In genomic region chrX:2585055-2585715, dm6 we compare ENCODE assay signal across 3 fruit fly cellular contexts.
TF ChIP-seq lines count a peak whose summit lies in the region.

TSS of gene CG13760 (minus strand) at chrX:2585699.

- no peak for TF ChIP-seq CTCF in whole organism, embryonic (GFP tag; optimal IDR thresholded peaks at IDR 0.05; lab: Kevin White, UChicago)

TF ChIP-seq in whole organism, adult, 20 proteins besides CTCF, POLR2A, EP300 and RAD21:
- TF ChIP-seq Mnt (GFP tag; optimal IDR thresholded peaks at IDR 0.05; lab: Kevin White, UChicago) = no peak
- no peak for TF ChIP-seq Hr96 (GFP tag; optimal IDR thresholded peaks at IDR 0.05; lab: Kevin White, UChicago)
- TF ChIP-seq toe (GFP tag; optimal IDR thresholded peaks at IDR 0.05; lab: Kevin White, UChicago) = peak; percentile 13

TF ChIP-seq in whole organism, embryonic, 481 proteins besides CTCF, POLR2A, EP300 and RAD21 (continues in another document):
- TF ChIP-seq Bteb2 (GFP tag; optimal IDR thresholded peaks at IDR 0.05; lab: Kevin White, UChicago) (no peak), Med (GFP tag; lab: Kevin White, UChicago) (peak; percentile 46), CG8281 (tag; optimal IDR thresholded peaks at IDR 0.05; lab: Kevin White, UChicago) (no peak), CG30431 (GFP tag; optimal IDR thresholded peaks at IDR 0.05; lab: Kevin White, UChicago) (no peak), pfk (GFP tag; optimal IDR thresholded peaks at IDR 0.05; lab: Kevin White, UChicago) (no peak), lov (optimal IDR thresholded peaks at IDR 0.05; lab: Kevin White, UChicago) (no peak), lov (GFP tag; IDR thresholded peaks at IDR 0.05; lab: Robert Waterston, UW) (no peak), CG1602 (GFP tag; optimal IDR thresholded peaks at IDR 0.05; lab: Kevin White, UChicago) (peak; percentile 2), CG4424 (GFP tag; optimal IDR thresholded peaks at IDR 0.05; lab: Kevin White, UChicago) (peak; percentile 14), CG11504 (tag; optimal IDR thresholded peaks at IDR 0.05; lab: Kevin White, UChicago) (peak; percentile 6), CG8359 (GFP tag; optimal IDR thresholded peaks at IDR 0.05; lab: Kevin White, UChicago; ENCODE audit: borderline replicate concordance) (no peak), CG7556 (GFP tag; optimal IDR thresholded peaks at IDR 0.05; lab: Kevin White, UChicago) (no peak), CG3847 (GFP tag; IDR thresholded peaks at IDR 0.05; lab: Robert Waterston, UW) (0 out of 2 replicates have a peak, but pooled peaks have one; percentile 38), CG11696 (GFP tag; IDR thresholded peaks at IDR 0.05; lab: Robert Waterston, UW) (no peak), MBD-R2 (GFP tag; IDR thresholded peaks at IDR 0.05; lab: Robert Waterston, UW) (peak; percentile 55), CG15601 (tag; optimal IDR thresholded peaks at IDR 0.05; lab: Kevin White, UChicago) (no peak), da (GFP tag; optimal IDR thresholded peaks at IDR 0.05; lab: Kevin White, UChicago) (no peak), Elba2 (GFP tag; optimal IDR thresholded peaks at IDR 0.05; lab: Kevin White, UChicago) (peak; percentile 56), Chrac-16 (GFP tag; optimal IDR thresholded peaks at IDR 0.05; lab: Kevin White, UChicago) (no peak), E2f1 (GFP tag; IDR thresholded peaks at IDR 0.05; lab: Robert Waterston, UW) (no peak), amos (GFP tag; IDR thresholded peaks at IDR 0.05; lab: Robert Waterston, UW; ENCODE audit: partially characterized antibody) (peak; percentile 13; the same call in 1 of the 2 replicates), gsb-n (tag; optimal IDR thresholded peaks at IDR 0.05; lab: Kevin White, UChicago) (no peak), tio (GFP tag; optimal IDR thresholded peaks at IDR 0.05; lab: Kevin White, UChicago) (no peak), CG16779 (GFP tag; IDR thresholded peaks at IDR 0.05; lab: Robert Waterston, UW) (no peak), phol (tag; optimal IDR thresholded peaks at IDR 0.05; lab: Kevin White, UChicago) (peak; percentile 63), CG12155 (GFP tag; optimal IDR thresholded peaks at IDR 0.05; lab: Kevin White, UChicago) (peak; percentile 0), pho (GFP tag; optimal IDR thresholded peaks at IDR 0.05; lab: Kevin White, UChicago) (no peak), HLH4C (GFP tag; IDR thresholded peaks at IDR 0.05; lab: Robert Waterston, UW; ENCODE audit: partially characterized antibody) (0 out of 3 replicates have a peak, but pooled peaks have one; percentile 8), trem (tag; optimal IDR thresholded peaks at IDR 0.05; lab: Kevin White, UChicago) (peak; percentile 71), pzg (GFP tag; optimal IDR thresholded peaks at IDR 0.05; lab: Kevin White, UChicago) (peak; percentile 20), crp (GFP tag; optimal IDR thresholded peaks at IDR 0.05; lab: Kevin White, UChicago) (no peak), Abd-B (GFP tag; optimal IDR thresholded peaks at IDR 0.05; lab: Kevin White, UChicago) (no peak), CG30403 (GFP tag; optimal IDR thresholded peaks at IDR 0.05; lab: Kevin White, UChicago) (no peak), ranshi (GFP tag; IDR thresholded peaks at IDR 0.05; lab: Robert Waterston, UW) (no peak), ATbp (GFP tag; optimal IDR thresholded peaks at IDR 0.05; lab: Kevin White, UChicago) (no peak), CG17802 (tag; optimal IDR thresholded peaks at IDR 0.05; lab: Kevin White, UChicago) (no peak), CG3065 (GFP tag; optimal IDR thresholded peaks at IDR 0.05; lab: Kevin White, UChicago) (no peak), CG4820 (GFP tag; optimal IDR thresholded peaks at IDR 0.05; lab: Kevin White, UChicago) (no peak), Scr (GFP tag; IDR thresholded peaks at IDR 0.05; lab: Robert Waterston, UW; ENCODE audit: partially characterized antibody) (0 out of 2 replicates have a peak, but pooled peaks have one; percentile 20), CG7839 (tag; optimal IDR thresholded peaks at IDR 0.05; lab: Kevin White, UChicago) (peak; percentile 5), Dfd (GFP tag; optimal IDR thresholded peaks at IDR 0.05; lab: Kevin White, UChicago) (no peak), CG10267 (tag; optimal IDR thresholded peaks at IDR 0.05; lab: Kevin White, UChicago) (peak; percentile 19), CG7987 (GFP tag; optimal IDR thresholded peaks at IDR 0.05; lab: Kevin White, UChicago) (no peak), D19A (tag; optimal IDR thresholded peaks at IDR 0.05; lab: Kevin White, UChicago) (no peak)

TF ChIP-seq in whole organism, prepupa, 60 proteins besides CTCF, POLR2A, EP300 and RAD21:
- TF ChIP-seq CG7368 (GFP tag; optimal IDR thresholded peaks at IDR 0.05; lab: Kevin White, UChicago) (no peak), CG3919 (GFP tag; optimal IDR thresholded peaks at IDR 0.05; lab: Kevin White, UChicago) (peak; percentile 14), Eip78C (GFP tag; lab: Kevin White, UChicago) (peak; percentile 57), Hr4 (GFP tag; optimal IDR thresholded peaks at IDR 0.05; lab: Kevin White, UChicago) (peak; percentile 20), cyc (GFP tag; optimal IDR thresholded peaks at IDR 0.05; lab: Kevin White, UChicago) (peak; percentile 6)
